Worm (Caenorhabditis elegans) whole organism, L3 larva: ENCODE data around the gene cids-1.

ENCODE experiments used
- fos-1 ChIP-seq: fragments of 150-350 bp; optimal IDR thresholded peaks from 2 replicates; lab custom pipeline; 2014; ENCODE audit warnings: missing biosample characterization, missing genetic modification characterization
- lin-39 ChIP-seq: fragments of 150-350 bp; optimal IDR thresholded peaks from 2 replicates; lab custom pipeline; 2018; ENCODE audit warnings: missing biosample characterization, missing genetic modification reagents, missing genetic modification characterization
- nhr-237 ChIP-seq: fragments of 150-350 bp; optimal IDR thresholded peaks from 2 replicates; lab custom pipeline; 2014; ENCODE audit warnings: missing biosample characterization, missing genetic modification characterization

ce11 chrIII:8281310-8281709, 37.1 kb downstream of the cids-1 start:
- TF ChIP-seq lin-39 = no peak
- TF ChIP-seq nhr-237 = no peak
- no peak for TF ChIP-seq fos-1 (tag; lab: Kevin White, UChicago)
